Worm (Caenorhabditis elegans) whole organism, L4 larva: ENCODE results near the gene unc-70.

ENCODE experiments used
- F37D6.2 ChIP-seq: sonication (generic microtip); optimal IDR thresholded peaks from 2 replicates; lab custom pipeline; 2016; ENCODE audit warnings: mild to moderate bottlenecking, missing genetic modification characterization, missing compliant biosample characterization
- F44E2.7 ChIP-seq: fragments of 200-800 bp; sonication (Bioruptor generic); IDR thresholded peaks from 2 replicates; pipeline ENCODE4 v2.1.2; 2022; ENCODE audit warnings: missing genetic modification characterization, missing compliant biosample characterization
- R02D3.7 ChIP-seq: fragments of 150-350 bp; sonication (generic microtip); optimal IDR thresholded peaks from 3 replicates; lab custom pipeline; 2014; ENCODE audit warnings: missing biosample characterization, missing genetic modification characterization
- Y105C5A.15 ChIP-seq: fragments of 200-800 bp; sonication (Bioruptor generic); IDR thresholded peaks from 2 replicates; pipeline ENCODE4 v1.3.6; 2022; ENCODE audit warnings: missing genetic modification characterization, missing compliant biosample characterization
- Y48G9A.11 ChIP-seq: fragments of 200-800 bp; sonication (Bioruptor generic); IDR thresholded peaks from 2 replicates; pipeline ENCODE4 v1.3.6; 2022; ENCODE audit warnings: missing genetic modification reagents, missing genetic modification characterization, missing compliant biosample characterization
- Y5F2A.4 ChIP-seq: fragments of 200-800 bp; sonication (Bioruptor generic); optimal IDR thresholded peaks from 2 replicates; lab custom pipeline; 2018; ENCODE audit warnings: mild to moderate bottlenecking, missing genetic modification characterization, missing compliant biosample characterization
- Y75B8A.6 ChIP-seq: fragments of 200-800 bp; sonication (Bioruptor generic); IDR thresholded peaks from 2 replicates; pipeline ENCODE4 v1.3.6; 2022; ENCODE audit warnings: missing genetic modification reagents, missing genetic modification characterization, missing compliant biosample characterization
- ZK337.2 ChIP-seq: fragments of 200-800 bp; sonication (Bioruptor generic); IDR thresholded peaks from 2 replicates; pipeline ENCODE4 v1.3.6; 2022; ENCODE audit warnings: missing genetic modification reagents, missing genetic modification characterization, missing compliant biosample characterization
- ZK546.5 ChIP-seq, 2 experiments: sonication (generic microtip); optimal IDR thresholded peaks; 2 replicates each; lab custom pipeline; 2017; ENCODE audit warnings: missing biosample characterization in 2 of 2, missing genetic modification characterization in 2 of 2
- aha-1 ChIP-seq: fragments of 150-350 bp; peaks from one replicate; lab custom pipeline; 2014; ENCODE audit warnings: missing biosample characterization, missing genetic modification characterization
- aly-2 ChIP-seq: sonication (generic microtip); optimal IDR thresholded peaks from 2 replicates; lab custom pipeline; 2018; ENCODE audit warnings: missing biosample characterization, missing genetic modification characterization
- ama-1 ChIP-seq: fragments of 150-350 bp; optimal IDR thresholded peaks from 2 replicates; lab custom pipeline; 2014; ENCODE audit warnings: inconsistent platforms, mixed read lengths
- arid-1 ChIP-seq: fragments of 200-800 bp; sonication (Bioruptor generic); conservative IDR thresholded peaks from 2 replicates; pipeline ENCODE4 v1.3.6; 2022; ENCODE audit warnings: missing genetic modification reagents, missing genetic modification characterization, missing compliant biosample characterization
- ceh-20 ChIP-seq: fragments of 200-800 bp; sonication (Bioruptor generic); IDR thresholded peaks from 2 replicates; pipeline ENCODE4 v1.3.6; 2022; ENCODE audit warnings: missing genetic modification reagents, missing genetic modification characterization, missing compliant biosample characterization
- ceh-28 ChIP-seq: fragments of 150-350 bp; optimal IDR thresholded peaks from 2 replicates; lab custom pipeline; 2014; ENCODE audit warnings: missing biosample characterization, missing genetic modification reagents, missing genetic modification characterization
- ceh-32 ChIP-seq: sonication (generic microtip); optimal IDR thresholded peaks from 2 replicates; lab custom pipeline; 2016; ENCODE audit warnings: mild to moderate bottlenecking, missing genetic modification characterization, missing compliant biosample characterization; ENCODE audit not compliant: poor library complexity
- ceh-62 ChIP-seq: sonication (generic microtip); optimal IDR thresholded peaks from 2 replicates; lab custom pipeline; 2017; ENCODE audit warnings: missing biosample characterization, missing genetic modification characterization
- ces-1 ChIP-seq: fragments of 150-350 bp; sonication (generic microtip); optimal IDR thresholded peaks from 4 replicates; lab custom pipeline; 2014; ENCODE audit warnings: missing biosample characterization, missing genetic modification reagents, missing genetic modification characterization
- daf-12 ChIP-seq: fragments of 150-350 bp; optimal IDR thresholded peaks from 2 replicates; lab custom pipeline; 2014; ENCODE audit warnings: missing biosample characterization, missing genetic modification reagents, missing genetic modification characterization
- daf-16 ChIP-seq, 3 experiments: sonication (generic microtip); optimal IDR thresholded peaks; 2 replicates each; lab custom pipeline; 2016 to 2017; ENCODE audit warnings: missing genetic modification characterization in 3 of 3, missing genetic modification reagents in 3 of 3, mild to moderate bottlenecking in 2 of 3, missing compliant biosample characterization in 2 of 3, missing biosample characterization in 1 of 3, moderate library complexity in 1 of 3
- daf-19 ChIP-seq: fragments of 200-800 bp; sonication (Bioruptor generic); conservative IDR thresholded peaks from 2 replicates; pipeline ENCODE4 v1.3.6; 2022; ENCODE audit warnings: missing genetic modification characterization, missing compliant biosample characterization
- dmd-9 ChIP-seq: fragments of 200-800 bp; sonication (Bioruptor generic); IDR thresholded peaks from 2 replicates; pipeline ENCODE4 v1.3.6; 2022; ENCODE audit warnings: missing genetic modification reagents, missing genetic modification characterization, missing compliant biosample characterization
- dpl-1 ChIP-seq: fragments of 150-350 bp; optimal IDR thresholded peaks from 2 replicates; lab custom pipeline; 2014; ENCODE audit warnings: missing biosample characterization, missing genetic modification reagents, missing genetic modification characterization
- dve-1 ChIP-seq: sonication (generic microtip); optimal IDR thresholded peaks from 2 replicates; lab custom pipeline; 2017; ENCODE audit warnings: antibody characterized with exemption, mild to moderate bottlenecking, missing genetic modification characterization, missing compliant biosample characterization; ENCODE audit not compliant: insufficient read depth
- fos-1 ChIP-seq: fragments of 150-350 bp; optimal IDR thresholded peaks from 2 replicates; lab custom pipeline; 2014; ENCODE audit warnings: missing biosample characterization, missing genetic modification characterization
- hlh-11 ChIP-seq: fragments of 200-800 bp; sonication (Bioruptor generic); optimal IDR thresholded peaks from 2 replicates; lab custom pipeline; 2018; ENCODE audit warnings: mild to moderate bottlenecking, missing genetic modification characterization, missing compliant biosample characterization
- hmg-1.1 ChIP-seq: fragments of 200-800 bp; sonication (Bioruptor generic); IDR thresholded peaks from 2 replicates; pipeline ENCODE4 v1.3.6; 2022; ENCODE audit warnings: missing genetic modification reagents, missing genetic modification characterization, missing compliant biosample characterization
- lin-15B ChIP-seq: fragments of 150-350 bp; sonication (generic microtip); optimal IDR thresholded peaks from 3 replicates; lab custom pipeline; 2014; ENCODE audit warnings: missing biosample characterization, missing genetic modification characterization
- lin-29 ChIP-seq: fragments of 200-800 bp; sonication (Bioruptor generic); IDR thresholded peaks from 2 replicates; pipeline ENCODE4 v1.3.6; 2022; ENCODE audit warnings: missing genetic modification reagents, missing genetic modification characterization, missing compliant biosample characterization
- lin-39 ChIP-seq: fragments of 150-350 bp; optimal IDR thresholded peaks from 2 replicates; lab custom pipeline; 2014; ENCODE audit warnings: missing biosample characterization, missing genetic modification reagents, missing genetic modification characterization
- lir-3 ChIP-seq: sonication (generic microtip); optimal IDR thresholded peaks from 2 replicates; lab custom pipeline; 2016; ENCODE audit warnings: mild to moderate bottlenecking, missing genetic modification characterization, missing compliant biosample characterization
- lsy-2 ChIP-seq, 2 experiments: fragments of 150-350 bp in 1 of 2; sonication (generic microtip) in 1 of 2; optimal IDR thresholded peaks; 2 replicates each; lab custom pipeline; 2014 to 2017; ENCODE audit warnings: missing biosample characterization in 2 of 2, missing genetic modification characterization in 2 of 2
- mdl-1 ChIP-seq, 2 experiments: fragments of 150-350 bp in 1 of 2; sonication (generic microtip) in 1 of 2; optimal IDR thresholded peaks; 2 replicates each; lab custom pipeline; 2014 to 2017; ENCODE audit warnings: missing biosample characterization in 2 of 2, missing genetic modification characterization in 2 of 2
- mes-2 ChIP-seq: sonication (generic microtip); optimal IDR thresholded peaks from 2 replicates; lab custom pipeline; 2016; ENCODE audit warnings: missing genotype, mild to moderate bottlenecking, missing genetic modification characterization, missing compliant biosample characterization; ENCODE audit not compliant: poor library complexity, severe bottlenecking
- mxl-2 ChIP-seq: fragments of 200-800 bp; sonication (Bioruptor generic); conservative IDR thresholded peaks from 2 replicates; pipeline ENCODE4 v1.3.6; 2022; ENCODE audit warnings: missing genetic modification reagents, missing genetic modification characterization, missing compliant biosample characterization
- mxl-3 ChIP-seq: fragments of 200-800 bp; sonication (Bioruptor generic); optimal IDR thresholded peaks from 2 replicates; lab custom pipeline; 2018; ENCODE audit warnings: mild to moderate bottlenecking, missing genetic modification characterization, missing compliant biosample characterization
- nhr-11 ChIP-seq: fragments of 150-350 bp; optimal IDR thresholded peaks from 2 replicates; lab custom pipeline; 2014; ENCODE audit warnings: missing biosample characterization, missing genetic modification characterization
- nhr-111 ChIP-seq: fragments of 200-800 bp; sonication (Bioruptor generic); optimal IDR thresholded peaks from 2 replicates; lab custom pipeline; 2018; ENCODE audit warnings: mild to moderate bottlenecking, missing genetic modification characterization, missing compliant biosample characterization
- nhr-237 ChIP-seq: sonication (generic microtip); optimal IDR thresholded peaks from 2 replicates; lab custom pipeline; 2017; ENCODE audit warnings: missing biosample characterization, missing genetic modification characterization
- nhr-76 ChIP-seq: fragments of 150-350 bp; optimal IDR thresholded peaks from 2 replicates; lab custom pipeline; 2014; ENCODE audit warnings: missing biosample characterization, missing genetic modification characterization
- pqm-1 ChIP-seq: sonication (generic microtip); optimal IDR thresholded peaks from 2 replicates; lab custom pipeline; 2017; ENCODE audit warnings: missing biosample characterization, missing genetic modification characterization
- saeg-2 ChIP-seq: fragments of 200-800 bp; sonication (Bioruptor generic); IDR thresholded peaks from 2 replicates; pipeline ENCODE4 v1.3.6; 2022; ENCODE audit warnings: missing genetic modification reagents, missing genetic modification characterization, missing compliant biosample characterization
- set-16 ChIP-seq: fragments of 200-800 bp; sonication (Bioruptor generic); IDR thresholded peaks from 2 replicates; pipeline ENCODE4 v1.3.6; 2022; ENCODE audit warnings: missing genetic modification reagents, missing genetic modification characterization, missing compliant biosample characterization
- skn-1 ChIP-seq: fragments of 150-350 bp; optimal IDR thresholded peaks from 2 replicates; lab custom pipeline; 2014; ENCODE audit warnings: missing biosample characterization, missing genetic modification characterization
- snpc-1.2 ChIP-seq: fragments of 200-800 bp; sonication (Bioruptor generic); IDR thresholded peaks from 2 replicates; pipeline ENCODE4 v1.3.6; 2022; ENCODE audit warnings: missing genetic modification reagents, missing genetic modification characterization, missing compliant biosample characterization
- unc-39 ChIP-seq: sonication (generic microtip); optimal IDR thresholded peaks from 2 replicates; lab custom pipeline; 2017; ENCODE audit warnings: missing biosample characterization, missing genetic modification characterization
- unc-62 ChIP-seq, 3 experiments: fragments of 150-350 bp in 1 of 3; sonication (generic microtip); optimal IDR thresholded peaks in 2 of 3; peaks in 1 of 3; 1 replicate in 1 of 3; 2 replicates in 2 of 3; lab custom pipeline; 2014 to 2017; ENCODE audit warnings: missing biosample characterization in 3 of 3, missing genetic modification characterization in 3 of 3, missing genetic modification reagents in 3 of 3, missing genotype in 1 of 3
- vab-7 ChIP-seq: fragments of 200-800 bp; sonication (Bioruptor generic); IDR thresholded peaks from 2 replicates; pipeline ENCODE4 v1.3.6; 2022; ENCODE audit warnings: missing genetic modification reagents, missing genetic modification characterization, missing compliant biosample characterization
- zfp-2 ChIP-seq: sonication (generic microtip); optimal IDR thresholded peaks from 2 replicates; lab custom pipeline; 2016; ENCODE audit warnings: mild to moderate bottlenecking, missing genetic modification characterization, missing compliant biosample characterization
- zip-11 ChIP-seq: fragments of 200-800 bp; sonication (Bioruptor generic); IDR thresholded peaks from 2 replicates; pipeline ENCODE4 v1.3.6; 2022; ENCODE audit warnings: missing genetic modification characterization, missing compliant biosample characterization
- ztf-11 ChIP-seq: fragments of 150-350 bp; optimal IDR thresholded peaks from 2 replicates; lab custom pipeline; 2014; ENCODE audit warnings: missing biosample characterization, missing genetic modification characterization

unc-70 gene

ce11 chrV:6880623-6881022 lies 515 bp upstream of the unc-70 start (continued):
- TF ChIP-seq ceh-28 = no peak
- TF ChIP-seq lir-3 = no peak
- TF ChIP-seq nhr-11 = peak; percentile 9
- no peak for TF ChIP-seq skn-1
- no peak for TF ChIP-seq ceh-32 (tag; lab: Kevin White, UChicago)
- no peak for TF ChIP-seq ZK337.2 (GFP tag; lab: Robert Waterston, UW)
- TF ChIP-seq Y5F2A.4 (GFP tag; lab: Kevin White, UChicago) = no peak
- TF ChIP-seq daf-12 = no peak
- TF ChIP-seq R02D3.7 (tag; lab: Kevin White, UChicago) = no peak
- no peak for TF ChIP-seq ces-1
- no peak for TF ChIP-seq nhr-111 (GFP tag; lab: Kevin White, UChicago)
- TF ChIP-seq pqm-1 = no peak
- TF ChIP-seq vab-7 = 0 out of 2 replicates have a peak, but pooled peaks have one; percentile 20
- TF ChIP-seq dmd-9 (GFP tag; lab: Robert Waterston, UW) = no peak
- no peak for TF ChIP-seq aly-2 (tag; lab: Kevin White, UChicago)
- no peak for TF ChIP-seq F44E2.7
- peak; percentile 61 for TF ChIP-seq set-16 (GFP tag; lab: Robert Waterston, UW)
- TF ChIP-seq mes-2 = peak; percentile 0
- no peak for TF ChIP-seq zfp-2
- TF ChIP-seq ceh-20 (GFP tag; lab: Robert Waterston, UW) = no peak
- TF ChIP-seq daf-19 (GFP tag; lab: Robert Waterston, UW) = no peak
- peak in 1 of 2 experiments; percentile 33 for TF ChIP-seq unc-62 (GFP tag; optimal IDR thresholded peaks at IDR 0.05 in 1 of 2; lab: Kevin White, UChicago)
- no peak for TF ChIP-seq unc-62 (tag; optimal IDR thresholded peaks at IDR 0.05; lab: Kevin White, UChicago)
- TF ChIP-seq mdl-1 (tag; optimal IDR thresholded peaks at IDR 0.05; lab: Kevin White, UChicago) = no peak
- TF ChIP-seq Y75B8A.6 = no peak
- TF ChIP-seq lin-29 = no peak
- no peak for TF ChIP-seq Y105C5A.15 (GFP tag; lab: Robert Waterston, UW)
- peak; percentile 43 for TF ChIP-seq hlh-11
- peak; percentile 97 for TF ChIP-seq aha-1 (tag; lab: Kevin White, UChicago)
- TF ChIP-seq snpc-1.2 = no peak
- TF ChIP-seq lsy-2 (tag; optimal IDR thresholded peaks at IDR 0.05; lab: Kevin White, UChicago) = peak in 1 of 2 experiments; percentile 24
- no peak for TF ChIP-seq daf-16 (GFP tag; optimal IDR thresholded peaks at IDR 0.05; lab: Kevin White, UChicago)
- no peak for TF ChIP-seq daf-16 (tag; optimal IDR thresholded peaks at IDR 0.05; lab: Kevin White, UChicago)
- no peak for TF ChIP-seq ztf-11 (tag; lab: Kevin White, UChicago)
- no peak for TF ChIP-seq Y48G9A.11 (GFP tag; lab: Robert Waterston, UW)
- TF ChIP-seq lin-15B = no peak
- TF ChIP-seq lin-39 (tag; lab: Kevin White, UChicago) = no peak
- TF ChIP-seq saeg-2 (GFP tag; lab: Robert Waterston, UW) = 0 out of 2 replicates have a peak, but pooled peaks have one; percentile 16
- TF ChIP-seq mxl-3 (GFP tag; lab: Kevin White, UChicago) = no peak
- TF ChIP-seq hmg-1.1 (GFP tag; lab: Robert Waterston, UW) = peak; percentile 69
- TF ChIP-seq ama-1 (lab: Kevin White, UChicago) = no peak
- no peak for TF ChIP-seq nhr-76 (tag; lab: Kevin White, UChicago)
- TF ChIP-seq F37D6.2 (tag; lab: Kevin White, UChicago) = peak; percentile 37
- TF ChIP-seq ceh-62 (tag; lab: Kevin White, UChicago) = no peak
- TF ChIP-seq dve-1 (tag; lab: Kevin White, UChicago) = no peak
- TF ChIP-seq mxl-2 (GFP tag; lab: Robert Waterston, UW) = no peak
- no peak for TF ChIP-seq fos-1 (tag; lab: Kevin White, UChicago)
- 0 out of 2 replicates have a peak, but pooled peaks have one; percentile 49 for TF ChIP-seq arid-1 (GFP tag; lab: Robert Waterston, UW)
- no peak for TF ChIP-seq zip-11 (GFP tag; lab: Robert Waterston, UW)
- no peak for TF ChIP-seq unc-39 (tag; lab: Kevin White, UChicago)
- TF ChIP-seq nhr-237 (tag; lab: Kevin White, UChicago) = no peak
- TF ChIP-seq ZK546.5 (tag; optimal IDR thresholded peaks at IDR 0.05; lab: Kevin White, UChicago) = no peak
- TF ChIP-seq dpl-1 (GFP tag; lab: Kevin White, UChicago) = no peak
